Worm (Caenorhabditis elegans) whole organism, L3 larva: ENCODE measurements around the gene F44F4.3.

Source experiments
- ZK546.5 ChIP-seq: sonication (generic microtip); optimal IDR thresholded peaks from 2 replicates; lab custom pipeline; 2017; ENCODE audit warnings: missing biosample characterization, missing genetic modification characterization
- ama-1 ChIP-seq: fragments of 150-350 bp; optimal IDR thresholded peaks from 2 replicates; lab custom pipeline; 2018
- ceh-16 ChIP-seq: sonication (generic microtip); optimal IDR thresholded peaks from 2 replicates; lab custom pipeline; 2017; ENCODE audit warnings: missing biosample characterization, missing genetic modification characterization
- ceh-82 ChIP-seq: fragments of 150-350 bp; optimal IDR thresholded peaks from 2 replicates; lab custom pipeline; 2014; ENCODE audit warnings: missing biosample characterization, missing genetic modification characterization
- egl-27 ChIP-seq: sonication (generic microtip); optimal IDR thresholded peaks from 4 replicates; lab custom pipeline; 2017; ENCODE audit warnings: missing biosample characterization, missing genetic modification reagents, missing genetic modification characterization
- mdl-1 ChIP-seq: fragments of 150-350 bp; optimal IDR thresholded peaks from 2 replicates; lab custom pipeline; 2014; ENCODE audit warnings: missing biosample characterization, missing genetic modification characterization
- nhr-12 ChIP-seq: fragments of 150-350 bp; optimal IDR thresholded peaks from 2 replicates; lab custom pipeline; 2014; ENCODE audit warnings: missing biosample characterization, missing genetic modification characterization
- nhr-28 ChIP-seq: fragments of 150-350 bp; optimal IDR thresholded peaks from 2 replicates; lab custom pipeline; 2014; ENCODE audit warnings: missing biosample characterization, missing genetic modification characterization
- nhr-77 ChIP-seq: fragments of 150-350 bp; optimal IDR thresholded peaks from 2 replicates; lab custom pipeline; 2014; ENCODE audit warnings: missing biosample characterization, missing genetic modification characterization
- pqm-1 ChIP-seq: fragments of 150-350 bp; optimal IDR thresholded peaks from 2 replicates; lab custom pipeline; 2017; ENCODE audit warnings: missing biosample characterization, missing genetic modification characterization, inconsistent platforms
- snpc-4 ChIP-seq: fragments of 150-350 bp; optimal IDR thresholded peaks from 2 replicates; lab custom pipeline; 2014; ENCODE audit warnings: missing biosample characterization, missing genetic modification characterization
- unc-39 ChIP-seq: sonication (generic microtip); optimal IDR thresholded peaks from 4 replicates; lab custom pipeline; 2017; ENCODE audit warnings: missing biosample characterization, missing genetic modification characterization
- ztf-11 ChIP-seq: fragments of 150-350 bp; optimal IDR thresholded peaks from 2 replicates; lab custom pipeline; 2014; ENCODE audit warnings: missing biosample characterization, missing genetic modification characterization

DNA sequence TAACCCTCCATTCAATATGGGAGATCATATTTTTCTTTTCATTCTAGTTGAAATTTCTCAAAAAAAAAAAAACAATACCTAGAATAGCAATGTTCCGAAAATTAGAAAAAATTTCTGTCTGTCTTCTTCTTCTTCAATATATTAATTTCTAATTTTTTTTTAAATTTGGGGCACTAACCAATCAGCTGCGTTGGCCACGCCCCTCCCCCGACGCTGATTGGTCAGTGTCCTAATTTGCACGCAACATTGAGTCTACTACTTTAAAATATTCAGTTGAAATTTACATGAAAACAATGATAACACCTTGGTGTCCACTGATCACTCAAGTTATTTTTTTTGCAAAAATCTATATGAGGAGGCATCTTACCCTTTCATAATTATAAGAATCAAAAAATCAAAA is 10.2 kb upstream of the F44F4.3 start:
- TF ChIP-seq ztf-11 (tag; lab: Kevin White, UChicago) (no peak), ZK546.5 (tag; lab: Kevin White, UChicago) (no peak), nhr-77 (no peak), unc-39 (tag; lab: Kevin White, UChicago) (no peak), pqm-1 (tag; lab: Kevin White, UChicago) (no peak), ama-1 (lab: Kevin White, UChicago) (no peak), nhr-12 (tag; lab: Kevin White, UChicago) (no peak), snpc-4 (tag; lab: Kevin White, UChicago) (no peak), ceh-16 (tag; lab: Kevin White, UChicago) (no peak), mdl-1 (tag; lab: Kevin White, UChicago) (no peak), ceh-82 (tag; lab: Kevin White, UChicago) (no peak), egl-27 (no peak), nhr-28 (tag; lab: Kevin White, UChicago) (no peak)
